Worm (Caenorhabditis elegans) whole organism, early embryonic: ENCODE data around the gene rab-21.

Experiments
- ceh-13 ChIP-seq: fragments of 200-800 bp; sonication (Bioruptor generic); optimal IDR thresholded peaks from 2 replicates; lab custom pipeline; 2018; ENCODE audit warnings: mild to moderate bottlenecking, missing genetic modification characterization, missing compliant biosample characterization
- hmbx-1 ChIP-seq: sonication (generic microtip); optimal IDR thresholded peaks from 2 replicates; lab custom pipeline; 2016; ENCODE audit warnings: mild to moderate bottlenecking, missing genetic modification characterization, missing compliant biosample characterization
- sea-1 ChIP-seq: fragments of 200-800 bp; sonication (Bioruptor generic); conservative IDR thresholded peaks from 2 replicates; pipeline ENCODE4 v1.3.6; 2022; ENCODE audit warnings: missing genetic modification characterization, missing compliant biosample characterization
- tbx-11 ChIP-seq: fragments of 200-800 bp; sonication (Bioruptor generic); IDR thresholded peaks from 2 replicates; pipeline ENCODE4 v1.3.6; 2022; ENCODE audit warnings: missing genetic modification characterization, missing compliant biosample characterization
- tra-4 ChIP-seq: sonication (generic microtip); optimal IDR thresholded peaks from 2 replicates; lab custom pipeline; 2017; ENCODE audit warnings: missing genetic modification characterization, missing compliant biosample characterization

DNA sequence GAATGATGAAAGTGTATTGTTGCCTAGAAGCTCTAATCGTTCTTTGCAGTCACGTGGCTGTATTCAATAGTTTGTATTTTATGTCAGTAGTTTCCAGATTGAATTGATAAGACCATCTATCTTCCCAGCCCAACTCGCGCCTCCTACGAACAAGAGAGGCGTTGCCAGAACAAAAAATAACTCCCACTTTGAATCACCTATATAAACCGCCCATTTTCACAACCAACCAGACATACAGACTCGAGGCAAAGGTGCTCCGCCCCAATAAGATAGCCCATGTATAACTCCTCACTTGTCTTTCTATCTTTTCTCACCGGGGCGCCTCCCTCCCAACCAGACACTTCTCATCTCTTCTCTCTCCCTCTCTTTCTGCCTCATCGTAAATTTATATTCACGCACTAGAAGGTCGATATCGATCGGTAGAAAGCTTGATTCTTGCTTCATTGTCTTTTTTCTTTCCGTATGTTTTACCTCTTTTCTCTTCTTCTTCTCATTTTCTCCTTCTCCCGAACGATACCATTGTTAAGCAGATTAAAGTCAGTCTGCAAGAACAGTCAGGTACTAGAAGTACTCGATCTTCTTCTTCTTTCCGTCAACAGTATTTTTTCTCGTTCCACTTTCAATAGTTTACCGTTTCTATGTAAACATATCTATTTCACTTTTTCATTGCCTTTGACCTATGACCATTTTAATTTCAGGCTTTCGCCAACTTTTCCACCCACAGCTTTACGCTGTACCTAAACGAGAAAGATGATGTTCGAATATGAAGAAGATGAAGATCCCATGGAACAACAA lies 28.8 kb upstream of the rab-21 start, which contains the start of gene mak-1:
- TF ChIP-seq sea-1 (GFP tag; lab: Robert Waterston, UW): no peak
- TF ChIP-seq ceh-13: no peak
- no peak for TF ChIP-seq tbx-11 (GFP tag; lab: Robert Waterston, UW)
- no peak for TF ChIP-seq tra-4 (tag; lab: Kevin White, UChicago)
- no peak for TF ChIP-seq hmbx-1 (tag; lab: Kevin White, UChicago)
